Worm (Caenorhabditis elegans) whole organism, midembryonic: ENCODE measurements around the gene hpl-1.

ENCODE experiments used
- T22C8.4 ChIP-seq: fragments of 200-800 bp; sonication (Bioruptor generic); IDR thresholded peaks from 2 replicates; pipeline ENCODE4 v1.3.6; 2022; ENCODE audit warnings: missing genetic modification characterization, missing compliant biosample characterization
- cog-1 ChIP-seq: sonication (generic microtip); optimal IDR thresholded peaks from 2 replicates; lab custom pipeline; 2016; ENCODE audit warnings: missing genetic modification characterization, missing compliant biosample characterization
- med-1 ChIP-seq: sonication (generic microtip); optimal IDR thresholded peaks from 2 replicates; lab custom pipeline; 2017; ENCODE audit warnings: missing genetic modification characterization, mild to moderate bottlenecking, missing compliant biosample characterization, antibody characterized with exemption, missing genetic modification reagents; ENCODE audit not compliant: insufficient read depth

- no peak for TF ChIP-seq cog-1 (tag; lab: Kevin White, UChicago)
- no peak for TF ChIP-seq med-1 (GFP tag; lab: Kevin White, UChicago)
- no peak for TF ChIP-seq T22C8.4 (GFP tag; lab: Robert Waterston, UW)
Measured at ce11 chrX:13245090-13245489, at the start of gene hpl-1.
